Fruit fly (Drosophila melanogaster) whole organism, embryonic: ENCODE results near the gene CG15888.

Source experiments
- Ada2b ChIP-seq: fragments of 200-800 bp; sonication (Bioruptor generic); IDR thresholded peaks from 2 replicates; pipeline ENCODE4 v1.3.6; 2022; ENCODE audit warnings: missing biosample characterization, missing genetic modification characterization
- Aef1 ChIP-seq: fragments of 200-800 bp; sonication (Bioruptor generic); IDR thresholded peaks from 3 replicates; pipeline ENCODE4 v1.3.6; 2022; ENCODE audit warnings: missing biosample characterization, missing genetic modification characterization
- CG10565 ChIP-seq: fragments of 200-800 bp; sonication (Bioruptor generic); optimal IDR thresholded peaks from 3 replicates; lab custom pipeline; 2016; ENCODE audit warnings: missing biosample characterization, mild to moderate bottlenecking, missing genetic modification characterization
- CG12155 ChIP-seq: fragments of 200-800 bp; sonication (Bioruptor generic); optimal IDR thresholded peaks from 3 replicates; lab custom pipeline; 2016; ENCODE audit warnings: missing biosample characterization, missing genetic modification characterization
- CG14050 ChIP-seq: fragments of 200-800 bp; sonication (Bioruptor generic); IDR thresholded peaks from 3 replicates; pipeline ENCODE4 v1.3.6; 2022; ENCODE audit warnings: missing biosample characterization, missing genetic modification characterization
- CG15011 ChIP-seq: fragments of 200-800 bp; sonication (Bioruptor generic); optimal IDR thresholded peaks from 3 replicates; lab custom pipeline; 2018; ENCODE audit warnings: missing biosample characterization, mild to moderate bottlenecking, missing genetic modification characterization
- CG1647 ChIP-seq: fragments of 200-800 bp; sonication (Bioruptor generic); optimal IDR thresholded peaks from 3 replicates; lab custom pipeline; 2016; ENCODE audit warnings: missing biosample characterization, missing genetic modification characterization
- CG17328 ChIP-seq: fragments of 200-800 bp; sonication (Bioruptor generic); IDR thresholded peaks from 2 replicates; pipeline ENCODE4 v1.3.6; 2022; ENCODE audit warnings: missing biosample characterization, missing genetic modification characterization
- CG1792 ChIP-seq: fragments of 200-800 bp; sonication (Bioruptor generic); optimal IDR thresholded peaks from 2 replicates; lab custom pipeline; 2016; ENCODE audit warnings: missing biosample characterization, missing genetic modification characterization
- CG2202 ChIP-seq: fragments of 200-800 bp; sonication (Bioruptor generic); optimal IDR thresholded peaks from 2 replicates; lab custom pipeline; 2018; ENCODE audit warnings: missing biosample characterization, mild to moderate bottlenecking, missing genetic modification characterization
- CG2678 ChIP-seq: fragments of 200-800 bp; sonication (Bioruptor generic); optimal IDR thresholded peaks from 3 replicates; lab custom pipeline; 2019; ENCODE audit warnings: missing biosample characterization, mild to moderate bottlenecking, missing genetic modification characterization, moderate library complexity
- CG3065 ChIP-seq: fragments of 200-800 bp; sonication (Bioruptor generic); optimal IDR thresholded peaks from 2 replicates; lab custom pipeline; 2016; ENCODE audit warnings: missing biosample characterization, missing genetic modification characterization
- CG3847 ChIP-seq: fragments of 200-800 bp; sonication (Bioruptor generic); IDR thresholded peaks from 2 replicates; pipeline ENCODE4 v1.3.6; 2022; ENCODE audit warnings: missing biosample characterization, missing genetic modification characterization
- CG4328 ChIP-seq: fragments of 200-800 bp; sonication (Bioruptor generic); optimal IDR thresholded peaks from 3 replicates; lab custom pipeline; 2017; ENCODE audit warnings: missing biosample characterization, missing genetic modification reagents, missing genetic modification characterization
- CG4854 ChIP-seq: fragments of 200-800 bp; sonication (Bioruptor generic); optimal IDR thresholded peaks from 2 replicates; lab custom pipeline; 2016; ENCODE audit warnings: missing biosample characterization, missing genetic modification characterization, inconsistent platforms
- CG6254 ChIP-seq: fragments of 200-800 bp; sonication (Bioruptor generic); optimal IDR thresholded peaks from 3 replicates; lab custom pipeline; 2017; ENCODE audit warnings: mild to moderate bottlenecking, missing biosample characterization, missing genetic modification reagents, missing genetic modification characterization
- CG6689 ChIP-seq: fragments of 200-800 bp; sonication (Bioruptor generic); IDR thresholded peaks from 2 replicates; pipeline ENCODE4 v1.3.6; 2022; ENCODE audit warnings: missing biosample characterization, missing genetic modification characterization
- CG6765 ChIP-seq: fragments of 200-800 bp; sonication (Bioruptor generic); optimal IDR thresholded peaks from 3 replicates; lab custom pipeline; 2017; ENCODE audit warnings: missing biosample characterization, mild to moderate bottlenecking, missing genetic modification characterization
- CG7372 ChIP-seq: fragments of 200-800 bp; sonication (Bioruptor generic); IDR thresholded peaks from 2 replicates; pipeline ENCODE4 v1.3.6; 2022; ENCODE audit warnings: missing biosample characterization, missing genetic modification characterization
- CG9609 ChIP-seq: fragments of 200-800 bp; sonication (Bioruptor generic); optimal IDR thresholded peaks from 3 replicates; lab custom pipeline; 2016; ENCODE audit warnings: missing biosample characterization, missing genetic modification characterization
- CG9932 ChIP-seq: fragments of 200-800 bp; sonication (Bioruptor generic); IDR thresholded peaks from 2 replicates; pipeline ENCODE4 v1.3.6; 2022; ENCODE audit warnings: missing biosample characterization, missing genetic modification characterization
- D19B ChIP-seq: fragments of 200-800 bp; sonication (Bioruptor generic); optimal IDR thresholded peaks from 2 replicates; lab custom pipeline; 2017; ENCODE audit warnings: missing biosample characterization, mild to moderate bottlenecking, missing genetic modification characterization
- Doc3 ChIP-seq: fragments of 200-800 bp; sonication (Bioruptor generic); IDR thresholded peaks from 3 replicates; pipeline ENCODE4 v1.3.6; 2022; ENCODE audit warnings: missing biosample characterization, missing genetic modification characterization; ENCODE audit not compliant: partially characterized antibody
- Hmx ChIP-seq: fragments of 200-800 bp; sonication (Bioruptor generic); optimal IDR thresholded peaks from 2 replicates; lab custom pipeline; 2016; ENCODE audit warnings: missing biosample characterization, missing genetic modification characterization
- Hr39 ChIP-seq: fragments of >200 bp; optimal IDR thresholded peaks from 2 replicates; lab custom pipeline; 2017
- MBD-R2 ChIP-seq: fragments of 200-800 bp; sonication (Bioruptor generic); IDR thresholded peaks from 2 replicates; pipeline ENCODE4 v1.3.6; 2022; ENCODE audit warnings: missing biosample characterization, missing genetic modification characterization
- Max ChIP-seq: fragments of 200-800 bp; sonication (Bioruptor generic); optimal IDR thresholded peaks from 2 replicates; lab custom pipeline; 2016; ENCODE audit warnings: missing biosample characterization, mild to moderate bottlenecking, missing genetic modification characterization
- Mrtf ChIP-seq: fragments of 200-800 bp; sonication (Bioruptor generic); IDR thresholded peaks from 3 replicates; pipeline ENCODE4 v1.3.6; 2022; ENCODE audit warnings: missing biosample characterization, missing genetic modification characterization
- Rx ChIP-seq: fragments of 200-800 bp; sonication (Bioruptor generic); IDR thresholded peaks from 2 replicates; pipeline ENCODE4 v1.3.6; 2022; ENCODE audit warnings: missing biosample characterization, missing genetic modification characterization
- Sox102F ChIP-seq: fragments of 200-800 bp; sonication (Bioruptor generic); optimal IDR thresholded peaks from 2 replicates; lab custom pipeline; 2018; ENCODE audit warnings: missing biosample characterization, mild to moderate bottlenecking, missing genetic modification characterization, moderate library complexity
- Sry-δ ChIP-seq: fragments of 200-800 bp; sonication (Bioruptor generic); optimal IDR thresholded peaks from 2 replicates; lab custom pipeline; 2016; ENCODE audit warnings: missing biosample characterization, missing genetic modification characterization
- Trl ChIP-seq, 3 experiments: fragments of >200 bp in 2 of 3; fragments of 200-800 bp in 1 of 3; sonication (Bioruptor generic) in 1 of 3; optimal IDR thresholded peaks; 2 replicates in 1 of 3; 3 replicates in 2 of 3; lab custom pipeline; 2016 to 2017; ENCODE audit warnings: missing biosample characterization in 1 of 3, missing genetic modification characterization in 1 of 3
- Usf ChIP-seq: fragments of 200-800 bp; sonication (Bioruptor generic); optimal IDR thresholded peaks from 2 replicates; lab custom pipeline; 2017; ENCODE audit warnings: missing genotype, missing biosample characterization, missing genetic modification characterization
- ash1 ChIP-seq: fragments of 200-800 bp; sonication (Bioruptor generic); optimal IDR thresholded peaks from 2 replicates; lab custom pipeline; 2018; ENCODE audit warnings: missing biosample characterization, mild to moderate bottlenecking, missing genetic modification characterization
- bcd ChIP-seq: fragments of 200-800 bp; sonication (Bioruptor generic); optimal IDR thresholded peaks from 2 replicates; lab custom pipeline; 2017; ENCODE audit warnings: missing biosample characterization, mild to moderate bottlenecking, missing genetic modification characterization
- cas ChIP-seq: fragments of 200-800 bp; sonication (Bioruptor generic); IDR thresholded peaks from 2 replicates; pipeline ENCODE4 v1.3.6; 2022; ENCODE audit warnings: missing biosample characterization, missing genetic modification characterization
- cato ChIP-seq: fragments of 200-800 bp; sonication (Bioruptor generic); optimal IDR thresholded peaks from 2 replicates; lab custom pipeline; 2016; ENCODE audit warnings: missing biosample characterization, missing genetic modification characterization, borderline replicate concordance
- chinmo ChIP-seq: fragments of 200-800 bp; sonication (Bioruptor generic); IDR thresholded peaks from 4 replicates; pipeline ENCODE4 v1.3.6; 2022; ENCODE audit warnings: missing biosample characterization, missing genetic modification characterization; ENCODE audit not compliant: partially characterized antibody
- corto ChIP-seq: fragments of 200-800 bp; sonication (Bioruptor generic); optimal IDR thresholded peaks from 2 replicates; lab custom pipeline; 2016; ENCODE audit warnings: missing biosample characterization, mild to moderate bottlenecking, missing genetic modification characterization, moderate library complexity
- crol ChIP-seq: fragments of 200-800 bp; sonication (Bioruptor generic); IDR thresholded peaks from 2 replicates; pipeline ENCODE4 v1.3.6; 2022; ENCODE audit warnings: missing biosample characterization, missing genetic modification characterization
- fu2 ChIP-seq: fragments of 200-800 bp; sonication (Bioruptor generic); optimal IDR thresholded peaks from 2 replicates; lab custom pipeline; 2016; ENCODE audit warnings: missing biosample characterization, missing genetic modification characterization
- gro ChIP-seq: fragments of 200-800 bp; sonication (Bioruptor generic); optimal IDR thresholded peaks from 2 replicates; lab custom pipeline; 2016; ENCODE audit warnings: missing biosample characterization, missing genetic modification characterization
- gsb ChIP-seq: fragments of 200-800 bp; sonication (Bioruptor generic); IDR thresholded peaks from 2 replicates; pipeline ENCODE4 v1.3.6; 2022; ENCODE audit warnings: missing biosample characterization, missing genetic modification characterization
- hkb ChIP-seq, 2 experiments: fragments of 200-800 bp in 1 of 2; fragments of >200 bp in 1 of 2; sonication (Bioruptor generic) in 1 of 2; IDR thresholded peaks in 1 of 2; optimal IDR thresholded peaks in 1 of 2; 2 replicates each; pipeline versions ENCODE4 v1.3.6 to Lab custom; 2017 to 2022; ENCODE audit warnings: missing biosample characterization in 1 of 2, missing genetic modification characterization in 1 of 2
- kah ChIP-seq: fragments of 200-800 bp; sonication (Bioruptor generic); optimal IDR thresholded peaks from 2 replicates; lab custom pipeline; 2018; ENCODE audit warnings: missing biosample characterization, mild to moderate bottlenecking, missing genetic modification characterization
- maf-S ChIP-seq: fragments of 200-800 bp; sonication (Bioruptor generic); optimal IDR thresholded peaks from 2 replicates; lab custom pipeline; 2016; ENCODE audit warnings: missing biosample characterization, missing genetic modification characterization
- pita ChIP-seq: fragments of 200-800 bp; sonication (Bioruptor generic); optimal IDR thresholded peaks from 2 replicates; lab custom pipeline; 2017; ENCODE audit warnings: missing biosample characterization, mild to moderate bottlenecking, missing genetic modification characterization
- psq ChIP-seq: fragments of 200-800 bp; sonication (Bioruptor generic); optimal IDR thresholded peaks from 2 replicates; lab custom pipeline; 2017; ENCODE audit warnings: missing biosample characterization, missing genetic modification characterization
- sens ChIP-seq: fragments of 200-800 bp; sonication (Bioruptor generic); peaks from one replicate; lab custom pipeline; 2016; ENCODE audit warnings: missing biosample characterization, missing genetic modification characterization
- sim ChIP-seq: fragments of 200-800 bp; sonication (Bioruptor generic); IDR thresholded peaks from 2 replicates; pipeline ENCODE4 v1.3.6; 2022; ENCODE audit warnings: missing biosample characterization, missing genetic modification characterization
- toy ChIP-seq: fragments of 200-800 bp; sonication (Bioruptor generic); IDR thresholded peaks from 2 replicates; pipeline ENCODE4 v1.3.6; 2022; ENCODE audit warnings: missing biosample characterization, missing genetic modification characterization
- vnd ChIP-seq: fragments of 200-800 bp; sonication (Bioruptor generic); IDR thresholded peaks from 3 replicates; pipeline ENCODE4 v1.3.6; 2022; ENCODE audit warnings: missing biosample characterization, missing genetic modification characterization; ENCODE audit not compliant: partially characterized antibody
- wek ChIP-seq: fragments of 200-800 bp; sonication (Bioruptor generic); optimal IDR thresholded peaks from 3 replicates; lab custom pipeline; 2018; ENCODE audit warnings: missing biosample characterization, mild to moderate bottlenecking, missing genetic modification characterization, moderate library complexity

Gene CG15888

dm6 chr3R:13305318-13305899, 19.1 kb upstream of the CG15888 start (continued):
- TF ChIP-seq ash1 (GFP tag; lab: Kevin White, UChicago), result no peak
- no peak for TF ChIP-seq vnd (GFP tag; lab: Robert Waterston, UW)
- no peak for TF ChIP-seq cas
- peak; percentile 12 for TF ChIP-seq bcd (GFP tag; lab: Kevin White, UChicago)
- 0 out of 2 replicates have a peak, but pooled peaks have one; percentile 51 for TF ChIP-seq CG6689 (GFP tag; lab: Robert Waterston, UW)
- TF ChIP-seq gro, result no peak
- TF ChIP-seq toy, result no peak
- TF ChIP-seq Hr39 (lab: Kevin White, UChicago), result no peak
- TF ChIP-seq CG10565, result no peak
- no peak for TF ChIP-seq CG17328
- no peak for TF ChIP-seq Doc3
- TF ChIP-seq pita (GFP tag; lab: Kevin White, UChicago), result no peak
- TF ChIP-seq maf-S (GFP tag; lab: Kevin White, UChicago), result no peak
- no peak for TF ChIP-seq CG9609 (GFP tag; lab: Kevin White, UChicago)
- no peak for TF ChIP-seq Mrtf (GFP tag; lab: Robert Waterston, UW)
- no peak for TF ChIP-seq CG3065 (GFP tag; lab: Kevin White, UChicago)
- TF ChIP-seq CG15011 (GFP tag; lab: Kevin White, UChicago), result no peak
- TF ChIP-seq CG4854 (GFP tag; lab: Kevin White, UChicago), result no peak
- peak; percentile 55 for TF ChIP-seq CG2202 (tag; lab: Kevin White, UChicago)
- no peak for TF ChIP-seq CG9932 (GFP tag; lab: Robert Waterston, UW)
- TF ChIP-seq fu2 (GFP tag; lab: Kevin White, UChicago), result no peak
- no peak for TF ChIP-seq CG14050 (GFP tag; lab: Robert Waterston, UW)
- peak; percentile 17 for TF ChIP-seq corto (GFP tag; lab: Kevin White, UChicago)
- TF ChIP-seq Rx (GFP tag; lab: Robert Waterston, UW), result no peak
- TF ChIP-seq kah (GFP tag; lab: Kevin White, UChicago), result peak; percentile 5
- TF ChIP-seq Ada2b, result no peak
- no peak for TF ChIP-seq CG1792 (GFP tag; lab: Kevin White, UChicago)
- TF ChIP-seq CG2678, result peak; percentile 72
- TF ChIP-seq hkb (optimal IDR thresholded peaks at IDR 0.05; lab: Kevin White, UChicago), result no peak
- TF ChIP-seq hkb (GFP tag; IDR thresholded peaks at IDR 0.05; lab: Robert Waterston, UW), result 0 out of 2 replicates have a peak, but pooled peaks have one; percentile 8
- TF ChIP-seq CG6765 (GFP tag; lab: Kevin White, UChicago), result no peak
- no peak for TF ChIP-seq cato (GFP tag; lab: Kevin White, UChicago)
- no peak for TF ChIP-seq Max
- TF ChIP-seq sim (GFP tag; lab: Robert Waterston, UW), result no peak
- TF ChIP-seq psq, result no peak
- no peak for TF ChIP-seq gsb (GFP tag; lab: Robert Waterston, UW)
- peak; percentile 52 for TF ChIP-seq CG6254 (GFP tag; lab: Kevin White, UChicago)
- no peak for TF ChIP-seq CG7372 (GFP tag; lab: Robert Waterston, UW)
- TF ChIP-seq crol (GFP tag; lab: Robert Waterston, UW), result peak; percentile 70
- TF ChIP-seq Hmx (GFP tag; lab: Kevin White, UChicago), result no peak
- TF ChIP-seq D19B, result no peak
- no peak for TF ChIP-seq CG3847 (GFP tag; lab: Robert Waterston, UW)

dm6 chr3R:13304512-13305069, 18.3 kb upstream of the CG15888 start:
- TF ChIP-seq CG12155 (GFP tag; lab: Kevin White, UChicago), result no peak
- no peak for TF ChIP-seq Sry-δ (GFP tag; lab: Kevin White, UChicago)
- no peak for TF ChIP-seq sens (GFP tag; lab: Kevin White, UChicago)
- TF ChIP-seq Sox102F (GFP tag; lab: Kevin White, UChicago), result no peak
- TF ChIP-seq CG4328 (GFP tag; lab: Kevin White, UChicago), result no peak
- TF ChIP-seq CG1647 (GFP tag; lab: Kevin White, UChicago), result no peak
- TF ChIP-seq Trl (optimal IDR thresholded peaks at IDR 0.05; lab: Kevin White, UChicago), result peak; percentile 22 to 25
- TF ChIP-seq Trl (GFP tag; optimal IDR thresholded peaks at IDR 0.05; lab: Kevin White, UChicago), result no peak
- TF ChIP-seq chinmo, result 0 out of 4 replicates have a peak, but pooled peaks have one; percentile 33
- no peak for TF ChIP-seq Aef1 (GFP tag; lab: Robert Waterston, UW)
- TF ChIP-seq Usf (GFP tag; lab: Kevin White, UChicago), result no peak
- TF ChIP-seq wek (GFP tag; lab: Kevin White, UChicago), result peak; percentile 86
- no peak for TF ChIP-seq MBD-R2
